Worm (Caenorhabditis elegans) whole organism, early embryonic: Measurements from ENCODE around the gene nrde-1.

Experiments
- B0310.2 ChIP-seq: sonication (generic microtip); optimal IDR thresholded peaks from 2 replicates; lab custom pipeline; 2016; ENCODE audit warnings: mild to moderate bottlenecking, missing genetic modification characterization, missing compliant biosample characterization
- F13C5.2 ChIP-seq: sonication (generic microtip); optimal IDR thresholded peaks from 2 replicates; lab custom pipeline; 2017; ENCODE audit warnings: mild to moderate bottlenecking, missing genetic modification characterization, inconsistent platforms, missing compliant biosample characterization
- aly-1 ChIP-seq: sonication (generic microtip); optimal IDR thresholded peaks from 2 replicates; lab custom pipeline; 2016; ENCODE audit warnings: missing genetic modification characterization, missing compliant biosample characterization
- ama-1 ChIP-seq: fragments of 150-350 bp; optimal IDR thresholded peaks from 2 replicates; lab custom pipeline; 2014
- ceh-13 ChIP-seq: fragments of 200-800 bp; sonication (Bioruptor generic); optimal IDR thresholded peaks from 2 replicates; lab custom pipeline; 2018; ENCODE audit warnings: mild to moderate bottlenecking, missing genetic modification characterization, missing compliant biosample characterization
- ceh-36 ChIP-seq: sonication (generic microtip); optimal IDR thresholded peaks from 2 replicates; lab custom pipeline; 2016; ENCODE audit warnings: missing genetic modification characterization, inconsistent platforms, missing compliant biosample characterization
- flt-1 ChIP-seq: fragments of 200-800 bp; sonication (Bioruptor generic); IDR thresholded peaks from 2 replicates; pipeline ENCODE4 v1.3.6; 2022; ENCODE audit warnings: missing genetic modification characterization, missing compliant biosample characterization
- hmbx-1 ChIP-seq: sonication (generic microtip); optimal IDR thresholded peaks from 2 replicates; lab custom pipeline; 2016; ENCODE audit warnings: mild to moderate bottlenecking, missing genetic modification characterization, missing compliant biosample characterization
- hmg-4 ChIP-seq: fragments of 200-800 bp; sonication (Bioruptor generic); optimal IDR thresholded peaks from 2 replicates; lab custom pipeline; 2018; ENCODE audit warnings: mild to moderate bottlenecking, missing genetic modification characterization, missing compliant biosample characterization
- pes-1 ChIP-seq: fragments of 200-800 bp; sonication (Bioruptor generic); IDR thresholded peaks from 2 replicates; pipeline ENCODE4 v1.3.6; 2022; ENCODE audit warnings: missing genetic modification reagents, missing genetic modification characterization, missing compliant biosample characterization
- scrt-1 ChIP-seq: fragments of 200-800 bp; sonication (Bioruptor generic); IDR thresholded peaks from 2 replicates; pipeline ENCODE4 v1.3.6; 2022; ENCODE audit warnings: missing genetic modification characterization, missing compliant biosample characterization
- tbx-37 ChIP-seq: fragments of 200-800 bp; sonication (Bioruptor generic); conservative IDR thresholded peaks from 2 replicates; pipeline ENCODE4 v1.3.6; 2022; ENCODE audit warnings: missing genetic modification reagents, missing genetic modification characterization, missing compliant biosample characterization
- tra-4 ChIP-seq: sonication (generic microtip); optimal IDR thresholded peaks from 2 replicates; lab custom pipeline; 2017; ENCODE audit warnings: missing genetic modification characterization, missing compliant biosample characterization

- no peak for TF ChIP-seq ama-1
- no peak for TF ChIP-seq ceh-36
- no peak for TF ChIP-seq aly-1 (tag; lab: Kevin White, UChicago)
- TF ChIP-seq ceh-13 (GFP tag; lab: Kevin White, UChicago), result no peak
- no peak for TF ChIP-seq hmg-4 (GFP tag; lab: Kevin White, UChicago)
- TF ChIP-seq flt-1, result no peak
- TF ChIP-seq tbx-37 (GFP tag; lab: Robert Waterston, UW), result no peak
- no peak for TF ChIP-seq B0310.2
- TF ChIP-seq F13C5.2 (tag; lab: Kevin White, UChicago), result no peak
- TF ChIP-seq hmbx-1 (tag; lab: Kevin White, UChicago), result no peak
- no peak for TF ChIP-seq tra-4
- TF ChIP-seq scrt-1 (GFP tag; lab: Robert Waterston, UW), result no peak
- TF ChIP-seq pes-1 (GFP tag; lab: Robert Waterston, UW), result no peak
Observed at ce11 chrIII:3698366-3698765, 14.9 kb upstream of the nrde-1 start.
